Worm (Caenorhabditis elegans): ENCODE results near the gene orc-1.

The orc-1 gene

ce11 chrIII:10658394-10658793 lies 15.5 kb downstream of the orc-1 start:
- TF ChIP-seq nhr-129 (tag; optimal IDR thresholded peaks at IDR 0.05), result no peak
- no peak for TF ChIP-seq zag-1 (tag; optimal IDR thresholded peaks at IDR 0.05)
- TF ChIP-seq sem-4 (tag; optimal IDR thresholded peaks at IDR 0.05), result no peak
- no peak for TF ChIP-seq ceh-16 (tag; optimal IDR thresholded peaks at IDR 0.05)
- TF ChIP-seq unc-55 (GFP tag; optimal IDR thresholded peaks at IDR 0.05), result no peak
- no peak for TF ChIP-seq ama-1 (optimal IDR thresholded peaks at IDR 0.05)
- no peak for TF ChIP-seq nhr-77 (tag; optimal IDR thresholded peaks at IDR 0.05)
- no peak for TF ChIP-seq ceh-82 (tag; optimal IDR thresholded peaks at IDR 0.05)
- no peak for TF ChIP-seq mdl-1 (tag; optimal IDR thresholded peaks at IDR 0.05)
- TF ChIP-seq aly-2 (tag; optimal IDR thresholded peaks at IDR 0.05), result no peak
- no peak for TF ChIP-seq lin-13 (GFP tag; optimal IDR thresholded peaks at IDR 0.05)
- no peak for TF ChIP-seq sma-9 (GFP tag; optimal IDR thresholded peaks at IDR 0.05)
- TF ChIP-seq sma-9 (tag; optimal IDR thresholded peaks at IDR 0.05), result no peak
- TF ChIP-seq mbf-1 (tag; optimal IDR thresholded peaks at IDR 0.05), result no peak
- no peak for TF ChIP-seq peb-1 (tag; optimal IDR thresholded peaks at IDR 0.05)
- no peak for TF ChIP-seq fos-1 (tag; optimal IDR thresholded peaks at IDR 0.05)
- TF ChIP-seq C34F6.9 (tag; optimal IDR thresholded peaks at IDR 0.05), result no peak

- TF ChIP-seq mbf-1 (tag; optimal IDR thresholded peaks at IDR 0.05), result no peak
- TF ChIP-seq nhr-237 (tag; optimal IDR thresholded peaks at IDR 0.05), result no peak
- no peak for TF ChIP-seq nhr-77 (tag; optimal IDR thresholded peaks at IDR 0.05)
- peak; percentile 7 for TF ChIP-seq nhr-129 (tag; optimal IDR thresholded peaks at IDR 0.05)
- no peak for TF ChIP-seq alr-1 (tag; optimal IDR thresholded peaks at IDR 0.05)
- TF ChIP-seq nhr-11 (tag; optimal IDR thresholded peaks at IDR 0.05), result no peak
- TF ChIP-seq ceh-16 (tag; optimal IDR thresholded peaks at IDR 0.05), result no peak
- TF ChIP-seq nhr-21 (tag; optimal IDR thresholded peaks at IDR 0.05), result no peak
- TF ChIP-seq nhr-25 (tag; optimal IDR thresholded peaks at IDR 0.05), result peak; percentile 30
- peak; percentile 11 for TF ChIP-seq sma-3 (GFP tag; optimal IDR thresholded peaks at IDR 0.05)
- TF ChIP-seq dmd-4 (tag; optimal IDR thresholded peaks at IDR 0.05), result no peak
Observed at ce11 chrIII:10661292-10661691, 18.4 kb downstream of the orc-1 start.

ce11 chrIII:10666640-10667039 lies 23.7 kb downstream of the orc-1 start:
- TF ChIP-seq elt-1 (tag; optimal IDR thresholded peaks at IDR 0.05), result no peak

ce11 chrIII:10671894-10672293 lies 29.0 kb downstream of the orc-1 start:
- no peak for TF ChIP-seq unc-62 (GFP tag; optimal IDR thresholded peaks at IDR 0.05)
- no peak for TF ChIP-seq nhr-12 (tag; optimal IDR thresholded peaks at IDR 0.05)
- no peak for TF ChIP-seq lin-13 (GFP tag; optimal IDR thresholded peaks at IDR 0.05)
- no peak for TF ChIP-seq dmd-4 (tag; optimal IDR thresholded peaks at IDR 0.05)
- TF ChIP-seq R02D3.7 (tag; optimal IDR thresholded peaks at IDR 0.05), result no peak
- TF ChIP-seq nhr-23 (tag; optimal IDR thresholded peaks at IDR 0.05), result no peak
- TF ChIP-seq snpc-4 (tag; optimal IDR thresholded peaks at IDR 0.05), result no peak

ce11 chrIII:10678971-10679370 lies 36.0 kb downstream of the orc-1 start, which contains the start of gene Y39A1A.16:
Gene Y39A1A.16 (plus strand): TSS chrIII:10679271.
- TF ChIP-seq unc-39 (tag; optimal IDR thresholded peaks at IDR 0.05), result no peak
- no peak for TF ChIP-seq nhr-11 (tag; optimal IDR thresholded peaks at IDR 0.05)
- no peak for TF ChIP-seq mab-5 (tag; optimal IDR thresholded peaks at IDR 0.05)
- TF ChIP-seq Y55F3AM.14 (GFP tag; optimal IDR thresholded peaks at IDR 0.05), result no peak
- TF ChIP-seq F13H6.1 (tag; optimal IDR thresholded peaks at IDR 0.05), result no peak
- TF ChIP-seq ztf-4 (tag; optimal IDR thresholded peaks at IDR 0.05), result no peak
- no peak for TF ChIP-seq nhr-10 (tag; optimal IDR thresholded peaks at IDR 0.05)
- no peak for TF ChIP-seq gmeb-1 (tag; optimal IDR thresholded peaks at IDR 0.05)
- no peak for TF ChIP-seq ZK546.5 (tag; optimal IDR thresholded peaks at IDR 0.05)
- no peak for TF ChIP-seq fos-1 (tag; optimal IDR thresholded peaks at IDR 0.05)
